Fruit fly (Drosophila melanogaster): ENCODE results near the gene Tdh.

Gene Tdh

DNA sequence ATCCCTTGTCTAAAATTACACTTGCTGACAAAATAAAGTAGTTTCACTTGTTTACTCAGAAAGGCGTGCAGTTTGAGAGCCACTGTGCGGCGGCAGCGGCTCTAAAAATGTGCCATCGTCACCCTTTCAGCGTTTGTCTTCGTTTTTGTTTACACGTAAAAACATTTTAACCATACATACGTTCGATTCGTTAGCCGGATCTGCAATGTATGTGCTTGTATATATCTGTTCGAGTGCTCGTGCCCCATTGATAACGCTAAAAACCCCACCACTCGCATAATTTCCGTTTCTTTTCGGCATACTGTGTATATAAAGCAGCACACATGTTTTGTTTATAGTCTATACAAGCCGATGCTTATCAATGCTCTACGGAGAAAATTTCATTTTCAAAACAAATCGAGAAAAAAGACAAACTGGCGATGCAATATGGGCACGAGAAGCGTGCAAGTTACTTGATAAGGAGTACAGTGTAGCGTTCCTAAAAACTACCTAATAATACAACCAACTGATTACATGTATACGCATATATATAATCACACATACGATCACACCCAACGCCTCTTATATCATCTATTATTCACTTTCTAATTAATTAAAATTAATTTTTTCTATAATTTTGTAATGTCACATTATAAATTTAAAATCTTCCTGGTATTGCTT, 49.9 kb downstream of the Tdh start:
- TF ChIP-seq noc (tag; optimal IDR thresholded peaks at IDR 0.05): peak; percentile 68

DNA sequence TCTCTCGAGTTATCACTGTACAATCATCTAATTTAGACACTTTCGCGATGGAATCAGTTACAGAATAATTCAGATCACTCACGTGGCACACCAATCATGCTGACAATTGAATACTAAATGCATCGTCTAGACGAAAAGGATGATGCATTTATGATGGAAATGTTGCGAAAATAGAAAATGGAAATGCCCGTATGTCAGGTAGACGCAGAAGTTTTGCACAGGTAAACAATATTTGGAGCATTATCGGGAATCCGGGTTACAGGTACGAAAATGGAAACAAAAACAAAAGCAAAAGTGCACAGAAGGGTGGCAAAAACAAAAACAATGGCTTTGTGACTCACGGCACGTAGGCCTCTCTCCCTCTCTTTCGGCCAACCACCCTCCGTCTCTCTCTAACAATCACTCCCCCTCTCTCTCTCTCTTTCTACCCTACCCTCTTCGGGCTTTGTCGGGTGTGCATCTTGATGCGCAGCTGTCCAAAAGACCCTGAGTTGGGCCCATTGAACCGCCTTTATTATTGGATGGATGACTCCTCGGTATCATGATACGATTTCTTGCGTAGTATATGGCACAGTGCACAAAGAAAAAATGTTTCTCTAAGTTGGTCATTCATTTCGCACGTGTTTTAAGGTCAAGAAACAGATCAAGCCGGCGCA, 50.6 kb downstream of the Tdh start:
- no peak for TF ChIP-seq noc (tag; optimal IDR thresholded peaks at IDR 0.05)

DNA sequence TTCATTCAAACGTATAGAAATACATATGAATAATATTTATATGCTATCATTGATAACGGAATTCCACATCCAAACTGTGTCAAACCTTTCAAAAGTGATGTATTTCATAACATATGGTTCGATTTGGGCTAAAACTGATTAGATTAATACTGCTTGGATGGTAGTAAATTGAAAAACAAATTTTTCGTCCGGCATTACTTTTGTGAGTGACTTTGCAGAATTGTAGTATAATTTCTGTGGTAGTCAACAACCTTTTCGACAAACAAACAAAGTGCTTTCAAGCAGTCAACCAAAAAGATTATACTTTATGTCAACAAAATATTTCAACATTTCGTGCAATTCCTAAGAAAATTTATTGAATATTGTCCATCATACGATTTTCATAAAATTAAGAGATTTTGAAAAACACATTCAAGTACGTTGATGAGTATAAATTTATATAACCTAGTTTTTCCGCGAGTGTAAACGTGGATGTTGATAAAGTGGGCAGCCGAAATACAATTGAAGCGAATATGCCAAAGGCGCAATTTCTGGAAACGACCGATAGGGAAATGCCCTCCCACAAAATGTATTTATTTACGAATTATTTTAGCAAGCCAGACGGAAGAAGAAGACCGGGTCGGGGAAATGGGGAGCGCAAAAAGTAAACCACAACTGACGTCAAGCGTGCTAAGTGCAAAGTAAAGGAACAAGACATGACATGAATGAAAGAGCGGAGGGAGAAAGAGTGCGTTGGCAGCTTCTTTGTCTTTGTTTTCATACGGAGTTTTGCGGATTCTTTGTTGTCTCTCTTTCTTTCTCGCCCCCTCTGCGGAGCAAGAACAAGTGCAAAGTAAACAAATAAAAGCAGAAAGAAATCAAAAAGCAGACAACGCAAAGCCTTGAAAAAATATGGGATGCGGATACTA, 51.4 kb downstream of the Tdh start:
- no peak for TF ChIP-seq noc (tag; optimal IDR thresholded peaks at IDR 0.05)

DNA sequence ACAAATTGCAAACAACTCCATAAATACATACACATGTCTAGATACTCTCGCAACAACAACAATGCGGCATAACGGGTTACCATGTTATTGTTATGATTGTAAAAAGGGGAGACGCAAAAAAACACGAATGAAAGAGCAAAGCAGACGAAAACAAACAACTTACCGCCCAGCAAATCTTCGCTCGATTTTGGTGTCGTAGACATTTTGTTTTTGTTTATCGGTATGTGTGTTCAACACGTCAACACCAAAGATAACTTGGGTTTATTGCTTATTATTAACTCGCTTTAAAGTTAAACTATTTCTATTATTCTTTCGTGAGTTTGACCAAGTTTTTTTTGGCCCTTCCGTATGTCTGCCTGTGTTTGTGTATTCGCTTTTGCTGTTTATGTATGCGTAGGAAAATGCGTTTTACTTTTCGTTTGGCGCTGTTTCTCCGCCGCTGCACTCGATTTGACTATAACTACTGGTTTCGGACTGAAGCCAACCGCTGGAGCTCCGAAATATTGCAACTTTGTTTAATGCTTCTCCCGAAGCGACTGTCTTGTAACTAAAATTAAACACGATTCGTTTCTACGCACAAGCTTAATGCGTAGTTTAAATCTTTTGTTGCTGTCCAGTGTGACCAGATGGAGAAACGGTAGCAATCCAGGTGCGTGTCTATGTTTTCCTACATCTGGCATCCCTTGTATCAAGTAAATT, 52.2 kb downstream of the Tdh start, which contains the start of gene BNIP3:
BNIP3 (minus strand) TSS at position 589 of the 699 bp plus-strand sequence.
- peak; percentile 20 for TF ChIP-seq noc (tag; optimal IDR thresholded peaks at IDR 0.05)
